Fruit fly (Drosophila melanogaster): ENCODE data around the gene CG9676.

- TF ChIP-seq br (GFP tag; optimal IDR thresholded peaks at IDR 0.05) (no peak), fru (GFP tag; optimal IDR thresholded peaks at IDR 0.05) (no peak), pan (optimal IDR thresholded peaks at IDR 0.05) (no peak)
These were observed 11.9 kb downstream of the CG9676 start for dm6 chrX:16688106-16688459.
